Worm (Caenorhabditis elegans) whole organism, L3 larva: ENCODE measurements around the gene cyb-1.
A peak's percentile ranks its signal among the peaks of the same experiment; 100 is the strongest.

Experiments used
- R02D3.7 ChIP-seq: fragments of 150-350 bp; optimal IDR thresholded peaks from 2 replicates; lab custom pipeline; 2014; ENCODE audit warnings: missing biosample characterization, missing genetic modification characterization
- ZK546.5 ChIP-seq: sonication (generic microtip); optimal IDR thresholded peaks from 2 replicates; lab custom pipeline; 2017; ENCODE audit warnings: missing biosample characterization, missing genetic modification characterization
- aly-2 ChIP-seq: fragments of 150-350 bp; optimal IDR thresholded peaks from 2 replicates; lab custom pipeline; 2014; ENCODE audit warnings: missing biosample characterization, missing genetic modification characterization
- ama-1 ChIP-seq: fragments of 150-350 bp; optimal IDR thresholded peaks from 2 replicates; lab custom pipeline; 2018
- ceh-16 ChIP-seq: sonication (generic microtip); optimal IDR thresholded peaks from 2 replicates; lab custom pipeline; 2017; ENCODE audit warnings: missing biosample characterization, missing genetic modification characterization
- ceh-28 ChIP-seq: fragments of 150-350 bp; optimal IDR thresholded peaks from 2 replicates; lab custom pipeline; 2014; ENCODE audit warnings: missing biosample characterization, missing genetic modification reagents, missing genetic modification characterization
- ceh-82 ChIP-seq: fragments of 150-350 bp; optimal IDR thresholded peaks from 2 replicates; lab custom pipeline; 2014; ENCODE audit warnings: missing biosample characterization, missing genetic modification characterization
- ceh-9 ChIP-seq: sonication (generic microtip); optimal IDR thresholded peaks from 2 replicates; lab custom pipeline; 2018; ENCODE audit warnings: missing biosample characterization, missing genetic modification characterization
- daf-12 ChIP-seq: fragments of 150-350 bp; optimal IDR thresholded peaks from 2 replicates; lab custom pipeline; 2014; ENCODE audit warnings: missing biosample characterization, missing genetic modification reagents, missing genetic modification characterization
- egl-27 ChIP-seq: sonication (generic microtip); optimal IDR thresholded peaks from 4 replicates; lab custom pipeline; 2017; ENCODE audit warnings: missing biosample characterization, missing genetic modification reagents, missing genetic modification characterization
- egl-5 ChIP-seq: fragments of 150-350 bp; optimal IDR thresholded peaks from 2 replicates; lab custom pipeline; 2017; ENCODE audit warnings: missing biosample characterization, missing genetic modification reagents, missing genetic modification characterization, inconsistent platforms
- elt-1 ChIP-seq: fragments of 150-350 bp; optimal IDR thresholded peaks from 2 replicates; lab custom pipeline; 2014; ENCODE audit warnings: missing biosample characterization, missing genetic modification characterization
- elt-2 ChIP-seq: sonication (generic microtip); optimal IDR thresholded peaks from 2 replicates; lab custom pipeline; 2016; ENCODE audit warnings: missing genetic modification reagents, mild to moderate bottlenecking, missing genetic modification characterization, missing compliant biosample characterization
- elt-3 ChIP-seq, 3 experiments: fragments of 150-350 bp in 1 of 3; sonication (generic microtip) in 2 of 3; optimal IDR thresholded peaks; 2 replicates in 2 of 3; 4 replicates in 1 of 3; lab custom pipeline; 2014 to 2017; ENCODE audit warnings: missing biosample characterization in 3 of 3, missing genetic modification characterization in 3 of 3
- eor-1 ChIP-seq, 2 experiments: fragments of 150-350 bp; optimal IDR thresholded peaks; 2 replicates each; lab custom pipeline; 2014 to 2018; ENCODE audit warnings: missing biosample characterization in 2 of 2, missing genetic modification characterization in 2 of 2
- fkh-10 ChIP-seq: sonication (generic microtip); optimal IDR thresholded peaks from 2 replicates; lab custom pipeline; 2017; ENCODE audit warnings: missing biosample characterization, missing genetic modification reagents, missing genetic modification characterization
- fkh-2 ChIP-seq: fragments of 150-350 bp; optimal IDR thresholded peaks from 2 replicates; lab custom pipeline; 2014; ENCODE audit warnings: missing biosample characterization, missing genetic modification reagents, missing genetic modification characterization
- fos-1 ChIP-seq: fragments of 150-350 bp; optimal IDR thresholded peaks from 2 replicates; lab custom pipeline; 2014; ENCODE audit warnings: missing biosample characterization, missing genetic modification characterization
- hmg-11 ChIP-seq: sonication (generic microtip); optimal IDR thresholded peaks from 2 replicates; lab custom pipeline; 2016; ENCODE audit warnings: missing genetic modification characterization, missing compliant biosample characterization
- jun-1 ChIP-seq: fragments of 150-350 bp; optimal IDR thresholded peaks from 2 replicates; lab custom pipeline; 2014; ENCODE audit warnings: missing biosample characterization, missing genetic modification reagents, missing genetic modification characterization
- lin-15B ChIP-seq: fragments of 150-350 bp; optimal IDR thresholded peaks from 2 replicates; lab custom pipeline; 2014; ENCODE audit warnings: missing biosample characterization, missing genetic modification characterization
- lin-39 ChIP-seq: fragments of 150-350 bp; optimal IDR thresholded peaks from 2 replicates; lab custom pipeline; 2018; ENCODE audit warnings: missing biosample characterization, missing genetic modification reagents, missing genetic modification characterization
- lsy-12 ChIP-seq: sonication (generic microtip); optimal IDR thresholded peaks from 2 replicates; lab custom pipeline; 2016; ENCODE audit warnings: mild to moderate bottlenecking, missing genetic modification characterization, missing compliant biosample characterization
- mdl-1 ChIP-seq: fragments of 150-350 bp; optimal IDR thresholded peaks from 2 replicates; lab custom pipeline; 2014; ENCODE audit warnings: missing biosample characterization, missing genetic modification characterization
- mml-1 ChIP-seq: fragments of 150-350 bp; sonication (generic microtip); optimal IDR thresholded peaks from 3 replicates; lab custom pipeline; 2014; ENCODE audit warnings: missing biosample characterization, missing genetic modification characterization
- nfya-1 ChIP-seq: sonication (generic microtip); optimal IDR thresholded peaks from 2 replicates; lab custom pipeline; 2017; ENCODE audit warnings: missing genetic modification characterization, mild to moderate bottlenecking, missing compliant biosample characterization, antibody characterized with exemption, moderate library complexity; ENCODE audit not compliant: insufficient read depth
- nhr-11 ChIP-seq: fragments of 150-350 bp; optimal IDR thresholded peaks from 2 replicates; lab custom pipeline; 2014; ENCODE audit warnings: missing biosample characterization, missing genetic modification characterization
- nhr-12 ChIP-seq: fragments of 150-350 bp; optimal IDR thresholded peaks from 2 replicates; lab custom pipeline; 2014; ENCODE audit warnings: missing biosample characterization, missing genetic modification characterization
- nhr-23 ChIP-seq: fragments of 150-350 bp; optimal IDR thresholded peaks from 2 replicates; lab custom pipeline; 2014; ENCODE audit warnings: missing biosample characterization, missing genetic modification reagents, missing genetic modification characterization
- nhr-237 ChIP-seq: fragments of 150-350 bp; optimal IDR thresholded peaks from 2 replicates; lab custom pipeline; 2014; ENCODE audit warnings: missing biosample characterization, missing genetic modification characterization
- nhr-25 ChIP-seq: sonication (generic microtip); optimal IDR thresholded peaks from 2 replicates; lab custom pipeline; 2017; ENCODE audit warnings: missing biosample characterization, missing genetic modification characterization
- nhr-28 ChIP-seq: fragments of 150-350 bp; optimal IDR thresholded peaks from 2 replicates; lab custom pipeline; 2014; ENCODE audit warnings: missing biosample characterization, missing genetic modification characterization
- nhr-43 ChIP-seq: sonication (generic microtip); optimal IDR thresholded peaks from 2 replicates; lab custom pipeline; 2016; ENCODE audit warnings: mild to moderate bottlenecking, missing genetic modification characterization, missing compliant biosample characterization; ENCODE audit not compliant: poor library complexity, severe bottlenecking
- nhr-67 ChIP-seq: fragments of 150-350 bp; optimal IDR thresholded peaks from 2 replicates; lab custom pipeline; 2014; ENCODE audit warnings: missing biosample characterization, missing genetic modification characterization
- nhr-76 ChIP-seq: fragments of 150-350 bp; sonication (generic microtip); optimal IDR thresholded peaks from 5 replicates; lab custom pipeline; 2014; ENCODE audit warnings: missing biosample characterization, missing genetic modification characterization
- nhr-77 ChIP-seq: fragments of 150-350 bp; optimal IDR thresholded peaks from 2 replicates; lab custom pipeline; 2014; ENCODE audit warnings: missing biosample characterization, missing genetic modification characterization
- pha-4 ChIP-seq: fragments of 150-350 bp; optimal IDR thresholded peaks from 2 replicates; lab custom pipeline; 2014; ENCODE audit warnings: missing biosample characterization, missing genetic modification reagents, missing genetic modification characterization
- pqm-1 ChIP-seq: fragments of 150-350 bp; optimal IDR thresholded peaks from 2 replicates; lab custom pipeline; 2017; ENCODE audit warnings: missing biosample characterization, missing genetic modification characterization, inconsistent platforms
- skn-1 ChIP-seq: fragments of 150-350 bp; optimal IDR thresholded peaks from 2 replicates; lab custom pipeline; 2014; ENCODE audit warnings: missing biosample characterization, missing genetic modification characterization
- snpc-4 ChIP-seq: fragments of 150-350 bp; optimal IDR thresholded peaks from 2 replicates; lab custom pipeline; 2014; ENCODE audit warnings: missing biosample characterization, missing genetic modification characterization
- tbx-2 ChIP-seq: sonication (generic microtip); optimal IDR thresholded peaks from 2 replicates; lab custom pipeline; 2016; ENCODE audit warnings: mild to moderate bottlenecking, missing genetic modification characterization, missing compliant biosample characterization
- unc-39 ChIP-seq: sonication (generic microtip); optimal IDR thresholded peaks from 4 replicates; lab custom pipeline; 2017; ENCODE audit warnings: missing biosample characterization, missing genetic modification characterization
- unc-62 ChIP-seq: fragments of 150-350 bp; sonication (generic microtip); optimal IDR thresholded peaks from 4 replicates; lab custom pipeline; 2014; ENCODE audit warnings: missing biosample characterization, missing genetic modification reagents, missing genetic modification characterization
- zag-1 ChIP-seq: fragments of 150-350 bp; optimal IDR thresholded peaks from 2 replicates; lab custom pipeline; 2014; ENCODE audit warnings: missing biosample characterization, missing genetic modification characterization
- ztf-11 ChIP-seq: fragments of 150-350 bp; optimal IDR thresholded peaks from 2 replicates; lab custom pipeline; 2014; ENCODE audit warnings: missing biosample characterization, missing genetic modification characterization
- ztf-4 ChIP-seq: fragments of 150-350 bp; optimal IDR thresholded peaks from 2 replicates; lab custom pipeline; 2014; ENCODE audit warnings: missing biosample characterization, missing genetic modification characterization

The cyb-1 gene

ce11 chrIV:10697022-10697979 lies 37.7 kb upstream of the cyb-1 start, which contains the start of gene allo-1:
allo-1 (minus strand) TSS chrIV:10697072.
- TF ChIP-seq aly-2, result no peak
- TF ChIP-seq elt-1, result no peak
- no peak for TF ChIP-seq nhr-43
- peak; percentile 86 for TF ChIP-seq nhr-25 (tag; lab: Kevin White, UChicago)
- TF ChIP-seq elt-2 (tag; lab: Kevin White, UChicago), result peak; percentile 47
- TF ChIP-seq ceh-9 (tag; lab: Kevin White, UChicago), result no peak
- peak; percentile 72 for TF ChIP-seq nhr-23
- no peak for TF ChIP-seq fkh-2 (tag; lab: Kevin White, UChicago)
- no peak for TF ChIP-seq ceh-16 (tag; lab: Kevin White, UChicago)
- no peak for TF ChIP-seq nhr-237 (tag; lab: Kevin White, UChicago)
- TF ChIP-seq ceh-28 (tag; lab: Kevin White, UChicago), result peak; percentile 33
- TF ChIP-seq lin-15B (tag; lab: Kevin White, UChicago), result peak; percentile 23
- no peak for TF ChIP-seq tbx-2 (tag; lab: Kevin White, UChicago)
- TF ChIP-seq snpc-4, result peak; percentile 67
- no peak for TF ChIP-seq nhr-28 (tag; lab: Kevin White, UChicago)
- TF ChIP-seq lin-39 (tag; lab: Kevin White, UChicago), result peak; percentile 40
- no peak for TF ChIP-seq ceh-82 (tag; lab: Kevin White, UChicago)
- TF ChIP-seq lsy-12 (tag; lab: Kevin White, UChicago), result no peak
- TF ChIP-seq nhr-12, result no peak
- TF ChIP-seq ama-1 (lab: Kevin White, UChicago), result peak; percentile 8
- no peak for TF ChIP-seq mml-1 (tag; lab: Kevin White, UChicago)
- TF ChIP-seq fos-1 (tag; lab: Kevin White, UChicago), result no peak
- TF ChIP-seq eor-1 (tag; optimal IDR thresholded peaks at IDR 0.05; lab: Kevin White, UChicago), result no peak
- no peak for TF ChIP-seq ztf-11 (tag; lab: Kevin White, UChicago)
- TF ChIP-seq ztf-4 (tag; lab: Kevin White, UChicago), result no peak
- TF ChIP-seq nfya-1 (tag; lab: Kevin White, UChicago), result peak; percentile 36
- no peak for TF ChIP-seq nhr-76 (tag; lab: Kevin White, UChicago)
- no peak for TF ChIP-seq nhr-77
- no peak for TF ChIP-seq R02D3.7
- TF ChIP-seq unc-39 (tag; lab: Kevin White, UChicago), result no peak
- TF ChIP-seq fkh-10 (GFP tag; lab: Kevin White, UChicago), result no peak
- peak; percentile 15 for TF ChIP-seq pqm-1 (tag; lab: Kevin White, UChicago)
- TF ChIP-seq unc-62, result no peak
- TF ChIP-seq jun-1 (tag; lab: Kevin White, UChicago), result peak; percentile 72
- TF ChIP-seq egl-27 (tag; lab: Kevin White, UChicago), result no peak
- no peak for TF ChIP-seq elt-3 (tag; optimal IDR thresholded peaks at IDR 0.05; lab: Kevin White, UChicago)
- TF ChIP-seq egl-5 (tag; lab: Kevin White, UChicago), result peak; percentile 58
- TF ChIP-seq zag-1 (tag; lab: Kevin White, UChicago), result no peak
- no peak for TF ChIP-seq daf-12 (tag; lab: Kevin White, UChicago)
- TF ChIP-seq skn-1 (tag; lab: Kevin White, UChicago), result peak; percentile 1
- TF ChIP-seq mdl-1 (tag; lab: Kevin White, UChicago), result no peak
- peak; percentile 45 for TF ChIP-seq hmg-11 (tag; lab: Kevin White, UChicago)
- TF ChIP-seq nhr-67 (tag; lab: Kevin White, UChicago), result no peak
- peak; percentile 67 for TF ChIP-seq pha-4 (tag; lab: Kevin White, UChicago)
- TF ChIP-seq nhr-11 (tag; lab: Kevin White, UChicago), result no peak
- no peak for TF ChIP-seq ZK546.5 (tag; lab: Kevin White, UChicago)
